Fruit fly (Drosophila melanogaster) whole organism: ENCODE measurements around the gene Trf2.
A peak's percentile ranks its signal among the peaks of the same experiment; 100 is the strongest.

Source experiments
- CG8478 ChIP-seq: fragments of >200 bp; optimal IDR thresholded peaks from 2 replicates; lab custom pipeline; 2018; ENCODE audit warnings: inconsistent platforms
- Dll ChIP-seq: fragments of >200 bp; optimal IDR thresholded peaks from 2 replicates; lab custom pipeline; 2017
- EcR ChIP-seq, 2 experiments: fragments of >200 bp; optimal IDR thresholded peaks; 2 replicates each; lab custom pipeline; 2017; ENCODE audit warnings: missing biosample characterization in 2 of 2, missing genetic modification characterization in 2 of 2, missing genetic modification reagents in 2 of 2
- pan ChIP-seq: fragments of >200 bp; optimal IDR thresholded peaks from 2 replicates; lab custom pipeline; 2017
- psq ChIP-seq: fragments of >200 bp; optimal IDR thresholded peaks from 2 replicates; lab custom pipeline; 2017
- usp ChIP-seq: fragments of >200 bp; optimal IDR thresholded peaks from 2 replicates; lab custom pipeline; 2017; ENCODE audit warnings: missing biosample characterization, missing genetic modification characterization, mixed read lengths

The Trf2 gene

dm6 chrX:8408971-8409455, at the start of gene Trf2:
Gene Trf2 (plus strand): TSS chrX:8409272.
- TF ChIP-seq CG8478 (lab: Kevin White, UChicago): no peak
- TF ChIP-seq pan (lab: Kevin White, UChicago): no peak
- TF ChIP-seq EcR (GFP tag; optimal IDR thresholded peaks at IDR 0.05; lab: Kevin White, UChicago): no peak

- TF ChIP-seq CG8478 (lab: Kevin White, UChicago) (no peak), pan (lab: Kevin White, UChicago) (no peak), usp (GFP tag; lab: Kevin White, UChicago) (no peak), psq (lab: Kevin White, UChicago) (no peak), EcR (GFP tag; optimal IDR thresholded peaks at IDR 0.05; lab: Kevin White, UChicago) (no peak)
Measured at dm6 chrX:8366329-8366728, 42.7 kb upstream of the Trf2 start.

dm6 chrX:8367069-8367468, 42.0 kb upstream of the Trf2 start, which contains the start of gene nAChRalpha3:
Gene nAChRalpha3 (minus strand): TSS chrX:8367169.
- TF ChIP-seq CG8478 (lab: Kevin White, UChicago) (no peak), EcR (GFP tag; optimal IDR thresholded peaks at IDR 0.05; lab: Kevin White, UChicago) (no peak), psq (lab: Kevin White, UChicago) (no peak), Dll (lab: Kevin White, UChicago) (no peak), pan (lab: Kevin White, UChicago) (no peak), usp (GFP tag; lab: Kevin White, UChicago) (no peak)

- TF ChIP-seq usp (GFP tag; lab: Kevin White, UChicago) (no peak), psq (lab: Kevin White, UChicago) (no peak), CG8478 (lab: Kevin White, UChicago) (no peak), pan (lab: Kevin White, UChicago) (no peak), EcR (GFP tag; optimal IDR thresholded peaks at IDR 0.05; lab: Kevin White, UChicago) (no peak), Dll (lab: Kevin White, UChicago) (no peak)
Measured at dm6 chrX:8371729-8372128, 37.3 kb upstream of the Trf2 start.

dm6 chrX:8385481-8385880, 23.6 kb upstream of the Trf2 start, which contains the start of gene CG1387:
Gene CG1387 (plus strand): TSS chrX:8385781.
- no peak for TF ChIP-seq CG8478 (lab: Kevin White, UChicago)
- no peak for TF ChIP-seq EcR (GFP tag; optimal IDR thresholded peaks at IDR 0.05; lab: Kevin White, UChicago)
- TF ChIP-seq pan (lab: Kevin White, UChicago): no peak
- no peak for TF ChIP-seq psq (lab: Kevin White, UChicago)
- TF ChIP-seq Dll (lab: Kevin White, UChicago): no peak
- no peak for TF ChIP-seq usp (GFP tag; lab: Kevin White, UChicago)

- TF ChIP-seq pan (lab: Kevin White, UChicago) (no peak), usp (GFP tag; lab: Kevin White, UChicago) (no peak), psq (lab: Kevin White, UChicago) (no peak), EcR (GFP tag; optimal IDR thresholded peaks at IDR 0.05; lab: Kevin White, UChicago) (no peak), CG8478 (lab: Kevin White, UChicago) (no peak), Dll (lab: Kevin White, UChicago) (no peak)
Measured at dm6 chrX:8396611-8397010, 12.5 kb upstream of the Trf2 start.

dm6 chrX:8398177-8399018, 10.7 kb upstream of the Trf2 start, which contains the start of gene CG10555:
Gene CG10555 (plus strand): TSS chrX:8398940.
- TF ChIP-seq CG8478 (lab: Kevin White, UChicago): no peak
- TF ChIP-seq psq (lab: Kevin White, UChicago): no peak

- TF ChIP-seq EcR (GFP tag; optimal IDR thresholded peaks at IDR 0.05; lab: Kevin White, UChicago): no peak
- no peak for TF ChIP-seq usp (GFP tag; lab: Kevin White, UChicago)
- no peak for TF ChIP-seq Dll (lab: Kevin White, UChicago)
- TF ChIP-seq CG8478 (lab: Kevin White, UChicago): no peak
- no peak for TF ChIP-seq psq (lab: Kevin White, UChicago)
- no peak for TF ChIP-seq pan (lab: Kevin White, UChicago)
Measured at dm6 chrX:8399019-8399623, 10.0 kb upstream of the Trf2 start.

- TF ChIP-seq EcR (GFP tag; optimal IDR thresholded peaks at IDR 0.05; lab: Kevin White, UChicago) (no peak), psq (lab: Kevin White, UChicago) (no peak), usp (GFP tag; lab: Kevin White, UChicago) (no peak)
Measured at dm6 chrX:8407124-8407775, 1.8 kb upstream of the Trf2 start, which contains the start of gene PIG-T. Gene PIG-T (minus strand): TSS chrX:8407263.

- TF ChIP-seq usp (GFP tag; lab: Kevin White, UChicago) (no peak), EcR (GFP tag; optimal IDR thresholded peaks at IDR 0.05; lab: Kevin White, UChicago) (no peak), pan (lab: Kevin White, UChicago) (no peak), CG8478 (lab: Kevin White, UChicago) (no peak), psq (lab: Kevin White, UChicago) (no peak), Dll (lab: Kevin White, UChicago) (peak; percentile 40)
Measured at dm6 chrX:8409793-8410192, 721 bp downstream of the Trf2 start.
